Worm (Caenorhabditis elegans) whole organism, L4 larva: ENCODE measurements around the gene B0507.4.

Source experiments
- F26F4.8 ChIP-seq: fragments of 200-800 bp; sonication (Bioruptor generic); conservative IDR thresholded peaks from 2 replicates; pipeline ENCODE4 v1.3.6; 2022; ENCODE audit warnings: missing genetic modification characterization, missing compliant biosample characterization
- F37D6.2 ChIP-seq: sonication (generic microtip); optimal IDR thresholded peaks from 2 replicates; lab custom pipeline; 2016; ENCODE audit warnings: mild to moderate bottlenecking, missing genetic modification characterization, missing compliant biosample characterization
- T20F7.1 ChIP-seq: fragments of 200-800 bp; sonication (Bioruptor generic); optimal IDR thresholded peaks from 2 replicates; lab custom pipeline; 2018; ENCODE audit warnings: mild to moderate bottlenecking, missing genetic modification characterization, missing compliant biosample characterization
- Y105C5A.15 ChIP-seq: fragments of 200-800 bp; sonication (Bioruptor generic); IDR thresholded peaks from 2 replicates; pipeline ENCODE4 v1.3.6; 2022; ENCODE audit warnings: missing genetic modification characterization, missing compliant biosample characterization
- ZK337.2 ChIP-seq: fragments of 200-800 bp; sonication (Bioruptor generic); IDR thresholded peaks from 2 replicates; pipeline ENCODE4 v1.3.6; 2022; ENCODE audit warnings: missing genetic modification reagents, missing genetic modification characterization, missing compliant biosample characterization
- ZK546.5 ChIP-seq, 2 experiments: sonication (generic microtip); optimal IDR thresholded peaks; 2 replicates each; lab custom pipeline; 2017; ENCODE audit warnings: missing biosample characterization in 2 of 2, missing genetic modification characterization in 2 of 2
- aha-1 ChIP-seq: fragments of 150-350 bp; peaks from one replicate; lab custom pipeline; 2014; ENCODE audit warnings: missing biosample characterization, missing genetic modification characterization
- ceh-82 ChIP-seq: sonication (generic microtip); optimal IDR thresholded peaks from 2 replicates; lab custom pipeline; 2017; ENCODE audit warnings: missing biosample characterization, missing genetic modification characterization
- ctbp-1 ChIP-seq: fragments of 200-800 bp; sonication (Bioruptor generic); IDR thresholded peaks from 2 replicates; pipeline ENCODE4 v1.3.6; 2022; ENCODE audit warnings: missing genetic modification reagents, missing genetic modification characterization, missing compliant biosample characterization
- dpl-1 ChIP-seq: fragments of 150-350 bp; optimal IDR thresholded peaks from 2 replicates; lab custom pipeline; 2014; ENCODE audit warnings: missing biosample characterization, missing genetic modification reagents, missing genetic modification characterization
- hlh-11 ChIP-seq: fragments of 200-800 bp; sonication (Bioruptor generic); optimal IDR thresholded peaks from 2 replicates; lab custom pipeline; 2018; ENCODE audit warnings: mild to moderate bottlenecking, missing genetic modification characterization, missing compliant biosample characterization
- hmg-1.1 ChIP-seq: fragments of 200-800 bp; sonication (Bioruptor generic); IDR thresholded peaks from 2 replicates; pipeline ENCODE4 v1.3.6; 2022; ENCODE audit warnings: missing genetic modification reagents, missing genetic modification characterization, missing compliant biosample characterization
- lin-1 ChIP-seq: fragments of 200-800 bp; sonication (Bioruptor generic); IDR thresholded peaks from 2 replicates; pipeline ENCODE4 v1.3.6; 2022; ENCODE audit warnings: missing genetic modification reagents, missing genetic modification characterization, missing compliant biosample characterization
- lin-39 ChIP-seq: fragments of 150-350 bp; optimal IDR thresholded peaks from 2 replicates; lab custom pipeline; 2014; ENCODE audit warnings: missing biosample characterization, missing genetic modification reagents, missing genetic modification characterization
- lsy-2 ChIP-seq, 2 experiments: fragments of 150-350 bp in 1 of 2; sonication (generic microtip) in 1 of 2; optimal IDR thresholded peaks; 2 replicates each; lab custom pipeline; 2014 to 2017; ENCODE audit warnings: missing biosample characterization in 2 of 2, missing genetic modification characterization in 2 of 2
- mxl-2 ChIP-seq: fragments of 200-800 bp; sonication (Bioruptor generic); conservative IDR thresholded peaks from 2 replicates; pipeline ENCODE4 v1.3.6; 2022; ENCODE audit warnings: missing genetic modification reagents, missing genetic modification characterization, missing compliant biosample characterization
- nhr-11 ChIP-seq: fragments of 150-350 bp; optimal IDR thresholded peaks from 2 replicates; lab custom pipeline; 2014; ENCODE audit warnings: missing biosample characterization, missing genetic modification characterization
- nhr-237 ChIP-seq: sonication (generic microtip); optimal IDR thresholded peaks from 2 replicates; lab custom pipeline; 2017; ENCODE audit warnings: missing biosample characterization, missing genetic modification characterization
- nhr-77 ChIP-seq: fragments of 150-350 bp; optimal IDR thresholded peaks from 2 replicates; lab custom pipeline; 2014; ENCODE audit warnings: missing biosample characterization, missing genetic modification characterization
- pha-4 ChIP-seq, 2 experiments: fragments of 150-350 bp in 1 of 2; fragments of 200-800 bp in 1 of 2; sonication (Bioruptor generic) in 1 of 2; IDR thresholded peaks in 1 of 2; optimal IDR thresholded peaks in 1 of 2; 2 replicates each; pipeline versions ENCODE4 v1.3.6 to Lab custom; 2014 to 2022; ENCODE audit warnings: missing genetic modification characterization in 2 of 2, missing genetic modification reagents in 2 of 2, missing biosample characterization in 1 of 2, missing compliant biosample characterization in 1 of 2
- pqm-1 ChIP-seq: sonication (generic microtip); optimal IDR thresholded peaks from 2 replicates; lab custom pipeline; 2017; ENCODE audit warnings: missing biosample characterization, missing genetic modification characterization
- rbr-2 ChIP-seq: sonication (generic microtip); optimal IDR thresholded peaks from 2 replicates; lab custom pipeline; 2016; ENCODE audit warnings: missing genotype, missing genetic modification characterization, missing compliant biosample characterization
- saeg-2 ChIP-seq: fragments of 200-800 bp; sonication (Bioruptor generic); IDR thresholded peaks from 2 replicates; pipeline ENCODE4 v1.3.6; 2022; ENCODE audit warnings: missing genetic modification reagents, missing genetic modification characterization, missing compliant biosample characterization
- sdz-12 ChIP-seq: fragments of 200-800 bp; sonication (Bioruptor generic); optimal IDR thresholded peaks from 2 replicates; lab custom pipeline; 2018; ENCODE audit warnings: mild to moderate bottlenecking, missing genetic modification characterization, missing compliant biosample characterization
- skn-1 ChIP-seq: fragments of 150-350 bp; optimal IDR thresholded peaks from 2 replicates; lab custom pipeline; 2014; ENCODE audit warnings: missing biosample characterization, missing genetic modification characterization
- snpc-4 ChIP-seq: fragments of 150-350 bp; optimal IDR thresholded peaks from 2 replicates; lab custom pipeline; 2014; ENCODE audit warnings: missing biosample characterization, missing genetic modification characterization
- spr-1 ChIP-seq: sonication (generic microtip); optimal IDR thresholded peaks from 2 replicates; lab custom pipeline; 2016; ENCODE audit warnings: mild to moderate bottlenecking, missing genetic modification characterization, missing compliant biosample characterization
- spr-3 ChIP-seq: fragments of 200-800 bp; sonication (Bioruptor generic); optimal IDR thresholded peaks from 2 replicates; lab custom pipeline; 2018; ENCODE audit warnings: mild to moderate bottlenecking, missing genetic modification characterization, missing compliant biosample characterization
- unc-130 ChIP-seq: sonication (generic microtip); optimal IDR thresholded peaks from 2 replicates; lab custom pipeline; 2016; ENCODE audit warnings: missing genetic modification reagents, missing genetic modification characterization, missing compliant biosample characterization
- unc-39 ChIP-seq: sonication (generic microtip); optimal IDR thresholded peaks from 2 replicates; lab custom pipeline; 2017; ENCODE audit warnings: missing biosample characterization, missing genetic modification characterization
- unc-62 ChIP-seq, 3 experiments: fragments of 150-350 bp in 1 of 3; sonication (generic microtip); optimal IDR thresholded peaks in 2 of 3; peaks in 1 of 3; 1 replicate in 1 of 3; 2 replicates in 2 of 3; lab custom pipeline; 2014 to 2017; ENCODE audit warnings: missing biosample characterization in 3 of 3, missing genetic modification characterization in 3 of 3, missing genetic modification reagents in 3 of 3, missing genotype in 1 of 3
- zfp-3 ChIP-seq: fragments of 200-800 bp; sonication (Bioruptor generic); conservative IDR thresholded peaks from 2 replicates; pipeline ENCODE4 v1.3.6; 2022; ENCODE audit warnings: missing genetic modification reagents, missing genetic modification characterization, missing compliant biosample characterization
- ztf-11 ChIP-seq: fragments of 150-350 bp; optimal IDR thresholded peaks from 2 replicates; lab custom pipeline; 2014; ENCODE audit warnings: missing biosample characterization, missing genetic modification characterization
- ztf-7 ChIP-seq: fragments of 150-350 bp; optimal IDR thresholded peaks from 2 replicates; lab custom pipeline; 2014; ENCODE audit warnings: missing biosample characterization, missing genetic modification characterization

The B0507.4 gene

ce11 chrV:8758618-8759017 is 3.8 kb downstream of the B0507.4 start, which contains the start of gene B0507.7:
Gene B0507.7, minus strand, starts transcription at chrV:8758718.
- TF ChIP-seq T20F7.1 (GFP tag; lab: Kevin White, UChicago) (no peak), snpc-4 (tag; lab: Kevin White, UChicago) (no peak), lin-1 (no peak), ZK546.5 (tag; optimal IDR thresholded peaks at IDR 0.05; lab: Kevin White, UChicago) (no peak), ceh-82 (tag; lab: Kevin White, UChicago) (no peak), skn-1 (tag; lab: Kevin White, UChicago) (no peak), nhr-237 (tag; lab: Kevin White, UChicago) (no peak), nhr-11 (tag; lab: Kevin White, UChicago) (no peak), hmg-1.1 (no peak), nhr-77 (no peak), dpl-1 (GFP tag; lab: Kevin White, UChicago) (no peak), saeg-2 (GFP tag; lab: Robert Waterston, UW) (no peak), spr-1 (tag; lab: Kevin White, UChicago) (no peak), ztf-11 (tag; lab: Kevin White, UChicago) (no peak), F26F4.8 (GFP tag; lab: Robert Waterston, UW) (no peak), pha-4 (GFP tag; IDR thresholded peaks at IDR 0.05; lab: Robert Waterston, UW) (no peak), pha-4 (tag; optimal IDR thresholded peaks at IDR 0.05; lab: Kevin White, UChicago) (no peak), unc-39 (no peak), aha-1 (tag; lab: Kevin White, UChicago) (no peak), zfp-3 (GFP tag; lab: Robert Waterston, UW) (no peak)

ce11 chrV:8760416-8760815 is 5.6 kb downstream of the B0507.4 start, which contains the start of gene ddn-1:
Gene ddn-1, minus strand, starts transcription at chrV:8760516.
- TF ChIP-seq lsy-2 (tag; optimal IDR thresholded peaks at IDR 0.05; lab: Kevin White, UChicago) (no peak), spr-3 (GFP tag; lab: Kevin White, UChicago) (no peak), rbr-2 (tag; lab: Kevin White, UChicago) (no peak), pqm-1 (tag; lab: Kevin White, UChicago) (no peak), ZK337.2 (GFP tag; lab: Robert Waterston, UW) (no peak), F37D6.2 (tag; lab: Kevin White, UChicago) (no peak), sdz-12 (no peak)

- TF ChIP-seq ctbp-1 (GFP tag; lab: Robert Waterston, UW), result no peak
- no peak for TF ChIP-seq mxl-2 (GFP tag; lab: Robert Waterston, UW)
- TF ChIP-seq, all 104 proteins: peak for 0
Observed at ce11 chrV:8762861-8763260, 8.1 kb downstream of the B0507.4 start, which contains the start of gene B0507.8. Gene B0507.8, minus strand, starts transcription at chrV:8762961.

- TF ChIP-seq lin-39 (tag; lab: Kevin White, UChicago), result no peak
- TF ChIP-seq ztf-7 (tag; lab: Kevin White, UChicago), result no peak
- no peak for TF ChIP-seq unc-62 (GFP tag; optimal IDR thresholded peaks at IDR 0.05 in 1 of 2; lab: Kevin White, UChicago)
- no peak for TF ChIP-seq unc-62 (tag; optimal IDR thresholded peaks at IDR 0.05; lab: Kevin White, UChicago)
- no peak for TF ChIP-seq unc-130 (GFP tag; lab: Kevin White, UChicago)
- TF ChIP-seq hmg-1.1, result no peak
- TF ChIP-seq lsy-2 (tag; optimal IDR thresholded peaks at IDR 0.05; lab: Kevin White, UChicago), result no peak
Observed at ce11 chrV:8765938-8766337, 11.2 kb downstream of the B0507.4 start, which contains the start of gene B0507.9. Gene B0507.9, minus strand, starts transcription at chrV:8766038.

ce11 chrV:8767041-8767440 is 12.3 kb downstream of the B0507.4 start:
- no peak for TF ChIP-seq Y105C5A.15 (GFP tag; lab: Robert Waterston, UW)
- TF ChIP-seq aha-1 (tag; lab: Kevin White, UChicago), result peak; percentile 90
- peak in 1 of 2 experiments; percentile 15 for TF ChIP-seq unc-62 (GFP tag; optimal IDR thresholded peaks at IDR 0.05 in 1 of 2; lab: Kevin White, UChicago)
- TF ChIP-seq unc-62 (tag; optimal IDR thresholded peaks at IDR 0.05; lab: Kevin White, UChicago), result no peak
- TF ChIP-seq hlh-11 (tag; lab: Kevin White, UChicago), result no peak
